Worm (Caenorhabditis elegans) whole organism, dauer: ENCODE results near the gene phat-6.

Experiments
- unc-62 ChIP-seq: sonication (generic microtip); optimal IDR thresholded peaks from 2 replicates; lab custom pipeline; 2017; ENCODE audit warnings: missing biosample characterization, missing genetic modification reagents, missing genetic modification characterization

phat-6 gene

ce11 chrX:15194283-15194682 lies at the start of gene phat-6:
TSS of gene phat-6 (minus strand) at chrX:15194383.
- TF ChIP-seq unc-62 (GFP tag; lab: Kevin White, UChicago) = no peak

- TF ChIP-seq unc-62 (GFP tag; lab: Kevin White, UChicago) = no peak
These were observed 48.5 kb upstream of the phat-6 start for ce11 chrX:15242726-15243125.

- TF ChIP-seq unc-62 (GFP tag; lab: Kevin White, UChicago) = no peak
These were observed 47.0 kb upstream of the phat-6 start for ce11 chrX:15241169-15241568.

- no peak for TF ChIP-seq unc-62 (GFP tag; lab: Kevin White, UChicago)
These were observed 41.9 kb upstream of the phat-6 start for ce11 chrX:15236036-15236435.

ce11 chrX:15233684-15234083 lies 39.5 kb upstream of the phat-6 start:
- TF ChIP-seq unc-62 (GFP tag; lab: Kevin White, UChicago) = no peak

- TF ChIP-seq unc-62 (GFP tag; lab: Kevin White, UChicago) = no peak
These were observed 37.6 kb upstream of the phat-6 start for ce11 chrX:15231800-15232199.

- TF ChIP-seq unc-62 (GFP tag; lab: Kevin White, UChicago) = no peak
These were observed 36.3 kb upstream of the phat-6 start, which contains the start of gene H03A11.2 for ce11 chrX:15230394-15230968. TSS of gene H03A11.2 (minus strand) at chrX:15230645.

ce11 chrX:15229174-15229573 lies 35.0 kb upstream of the phat-6 start:
- TF ChIP-seq unc-62 (GFP tag; lab: Kevin White, UChicago) = no peak

- TF ChIP-seq unc-62 (GFP tag; lab: Kevin White, UChicago) = no peak
These were observed 31.1 kb upstream of the phat-6 start for ce11 chrX:15225180-15225724.

- TF ChIP-seq unc-62 (GFP tag; lab: Kevin White, UChicago) = no peak
These were observed 29.9 kb upstream of the phat-6 start for ce11 chrX:15224128-15224527.

ce11 chrX:15222789-15223188 lies 28.6 kb upstream of the phat-6 start:
- TF ChIP-seq unc-62 (GFP tag; lab: Kevin White, UChicago) = no peak

ce11 chrX:15221865-15222551 lies 27.8 kb upstream of the phat-6 start:
- TF ChIP-seq unc-62 (GFP tag; lab: Kevin White, UChicago) = no peak

- no peak for TF ChIP-seq unc-62 (GFP tag; lab: Kevin White, UChicago)
These were observed 26.9 kb upstream of the phat-6 start for ce11 chrX:15221107-15221506.

- TF ChIP-seq unc-62 (GFP tag; lab: Kevin White, UChicago) = no peak
These were observed 21.1 kb upstream of the phat-6 start for ce11 chrX:15215272-15215671.

ce11 chrX:15213182-15213829 lies 19.1 kb upstream of the phat-6 start, which contains the start of the genes H03A11.13 and famk-1:
TSS of gene H03A11.13 (minus strand) at chrX:15213232.
TSS of gene famk-1 (minus strand) at chrX:15213259.
- no peak for TF ChIP-seq unc-62 (GFP tag; lab: Kevin White, UChicago)

- TF ChIP-seq unc-62 (GFP tag; lab: Kevin White, UChicago) = no peak
These were observed 6.5 kb upstream of the phat-6 start for ce11 chrX:15200720-15201119.
